Fruit fly (Drosophila melanogaster): ENCODE results near the gene Fntb.

Gene Fntb

dm6 chr3R:16453597-16453996 lies 20.8 kb downstream of the Fntb start, which contains the start of gene Pak3 (continued):
- TF ChIP-seq CG1832 (GFP tag; optimal IDR thresholded peaks at IDR 0.05): no peak
- TF ChIP-seq CG12104 (GFP tag; optimal IDR thresholded peaks at IDR 0.05): no peak
- no peak for TF ChIP-seq cato (GFP tag; optimal IDR thresholded peaks at IDR 0.05; ENCODE audit: borderline replicate concordance)
- TF ChIP-seq Oaz (GFP tag; IDR thresholded peaks at IDR 0.05): no peak
- TF ChIP-seq Camta (GFP tag; optimal IDR thresholded peaks at IDR 0.05): no peak
- TF ChIP-seq caup (GFP tag; optimal IDR thresholded peaks at IDR 0.05; ENCODE audit: severe bottlenecking): no peak
- TF ChIP-seq Lpt (GFP tag; optimal IDR thresholded peaks at IDR 0.05): no peak
- no peak for TF ChIP-seq Spps (tag; optimal IDR thresholded peaks at IDR 0.05)
- no peak for TF ChIP-seq crc (GFP tag; optimal IDR thresholded peaks at IDR 0.05)
- peak; percentile 61 for TF ChIP-seq ssp (GFP tag; IDR thresholded peaks at IDR 0.05)
- TF ChIP-seq Taf1 (GFP tag; IDR thresholded peaks at IDR 0.05): no peak
- TF ChIP-seq pb (GFP tag; optimal IDR thresholded peaks at IDR 0.05): no peak
- TF ChIP-seq Sox102F (GFP tag; optimal IDR thresholded peaks at IDR 0.05): no peak
- no peak for TF ChIP-seq crol (GFP tag; IDR thresholded peaks at IDR 0.05)
- TF ChIP-seq Opbp (GFP tag; IDR thresholded peaks at IDR 0.05; ENCODE audit: partially characterized antibody): peak; percentile 75
- peak; percentile 24 for TF ChIP-seq CG8924 (tag; optimal IDR thresholded peaks at IDR 0.05)
- peak; percentile 6 for TF ChIP-seq CG17385 (GFP tag; optimal IDR thresholded peaks at IDR 0.05)
- TF ChIP-seq Bgb (GFP tag; IDR thresholded peaks at IDR 0.05; ENCODE audit: partially characterized antibody): peak; percentile 84
- no peak for TF ChIP-seq luna (GFP tag; optimal IDR thresholded peaks at IDR 0.05)
- TF ChIP-seq usp (GFP tag; optimal IDR thresholded peaks at IDR 0.05): no peak
- TF ChIP-seq ab (GFP tag; optimal IDR thresholded peaks at IDR 0.05): no peak
- no peak for TF ChIP-seq mam (GFP tag; optimal IDR thresholded peaks at IDR 0.05)
- no peak for TF ChIP-seq CG10147 (GFP tag; optimal IDR thresholded peaks at IDR 0.05)
- TF ChIP-seq CG9817 (tag; optimal IDR thresholded peaks at IDR 0.05): no peak
- 0 out of 3 replicates have a peak, but pooled peaks have one; percentile 33 for TF ChIP-seq CG34422 (GFP tag; IDR thresholded peaks at IDR 0.05)
- TF ChIP-seq sens (GFP tag): peak; percentile 81
- TF ChIP-seq CG14050 (GFP tag; IDR thresholded peaks at IDR 0.05): no peak
- no peak for TF ChIP-seq insv (GFP tag; optimal IDR thresholded peaks at IDR 0.05)
- TF ChIP-seq Gug (GFP tag; IDR thresholded peaks at IDR 0.05): no peak
- TF ChIP-seq danr (GFP tag; IDR thresholded peaks at IDR 0.05): no peak
- no peak for TF ChIP-seq CG1024 (GFP tag; IDR thresholded peaks at IDR 0.05)
- no peak for TF ChIP-seq trh (GFP tag; optimal IDR thresholded peaks at IDR 0.05)
- peak; percentile 77 for TF ChIP-seq CG6791 (GFP tag; IDR thresholded peaks at IDR 0.05; ENCODE audit: partially characterized antibody)
- TF ChIP-seq Usf (GFP tag; optimal IDR thresholded peaks at IDR 0.05): no peak
- TF ChIP-seq HLH3B (GFP tag; IDR thresholded peaks at IDR 0.05): no peak
- TF ChIP-seq CG12219 (GFP tag; optimal IDR thresholded peaks at IDR 0.05): no peak
- TF ChIP-seq ci (GFP tag; IDR thresholded peaks at IDR 0.05): peak; percentile 32; the same call in 1 of the 3 replicates
- TF ChIP-seq pita (GFP tag; optimal IDR thresholded peaks at IDR 0.05): no peak
- TF ChIP-seq CG9727 (GFP tag; optimal IDR thresholded peaks at IDR 0.05): no peak
- TF ChIP-seq eyg (GFP tag; optimal IDR thresholded peaks at IDR 0.05): no peak
- peak; percentile 53; the same call in 1 of the 2 replicates for TF ChIP-seq MBD-R2 (GFP tag; IDR thresholded peaks at IDR 0.05)
- TF ChIP-seq hb (GFP tag; IDR thresholded peaks at IDR 0.05; ENCODE audit: partially characterized antibody): peak; percentile 17; the same call in 2 of the 3 replicates
- no peak for TF ChIP-seq fru (optimal IDR thresholded peaks at IDR 0.05)
- no peak for TF ChIP-seq pho (GFP tag; optimal IDR thresholded peaks at IDR 0.05)
- TF ChIP-seq CG32767 (GFP tag; IDR thresholded peaks at IDR 0.05): no peak
- TF ChIP-seq Ets97D (GFP tag; optimal IDR thresholded peaks at IDR 0.05): peak; percentile 38
- TF ChIP-seq D19A (tag; optimal IDR thresholded peaks at IDR 0.05): peak; percentile 7
- peak; percentile 53 for TF ChIP-seq CG17829 (tag; optimal IDR thresholded peaks at IDR 0.05)
- no peak for TF ChIP-seq CG2202 (tag; optimal IDR thresholded peaks at IDR 0.05)
- no peak for TF ChIP-seq CG17361 (GFP tag; IDR thresholded peaks at IDR 0.05)
- TF ChIP-seq Sin3A (optimal IDR thresholded peaks at IDR 0.05): peak; percentile 10
- TF ChIP-seq Hr78 (GFP tag; optimal IDR thresholded peaks at IDR 0.05): no peak
- peak; percentile 79 for TF ChIP-seq Med (GFP tag)
- TF ChIP-seq CTCF (GFP tag; optimal IDR thresholded peaks at IDR 0.05): peak; percentile 14

All from whole organism, embryonic.